Worm (Caenorhabditis elegans) whole organism, mixed stage, embryonic: Measurements from ENCODE around the gene F01D5.2.

Experiments
- M03D4.4 ChIP-seq: sonication (generic microtip); optimal IDR thresholded peaks from 2 replicates; lab custom pipeline; 2017; ENCODE audit warnings: mild to moderate bottlenecking, missing genetic modification characterization, missing compliant biosample characterization
- bed-3 ChIP-seq: fragments of 200-800 bp; sonication (Bioruptor generic); optimal IDR thresholded peaks from 3 replicates; lab custom pipeline; 2018; ENCODE audit warnings: mild to moderate bottlenecking, missing genetic modification characterization, moderate library complexity, missing compliant biosample characterization
- blmp-1 ChIP-seq: fragments of 150-350 bp; optimal IDR thresholded peaks from 2 replicates; lab custom pipeline; 2014; ENCODE audit warnings: missing biosample characterization, missing genetic modification characterization
- ceh-39 ChIP-seq: fragments of 150-350 bp; optimal IDR thresholded peaks from 2 replicates; lab custom pipeline; 2014; ENCODE audit warnings: missing biosample characterization, missing genetic modification characterization
- ceh-43 ChIP-seq: fragments of 200-800 bp; sonication (Bioruptor generic); optimal IDR thresholded peaks from 2 replicates; lab custom pipeline; 2018; ENCODE audit warnings: mild to moderate bottlenecking, missing genetic modification characterization, moderate library complexity, missing compliant biosample characterization
- ceh-83 ChIP-seq: fragments of 200-800 bp; sonication (Bioruptor generic); optimal IDR thresholded peaks from 2 replicates; lab custom pipeline; 2018; ENCODE audit warnings: mild to moderate bottlenecking, missing genetic modification characterization, missing compliant biosample characterization
- ces-1 ChIP-seq: fragments of 150-350 bp; optimal IDR thresholded peaks from 2 replicates; lab custom pipeline; 2014; ENCODE audit warnings: missing biosample characterization, missing genetic modification reagents, missing genetic modification characterization
- cnd-1 ChIP-seq: fragments of 200-800 bp; sonication (Bioruptor generic); optimal IDR thresholded peaks from 2 replicates; lab custom pipeline; 2018; ENCODE audit warnings: mild to moderate bottlenecking, missing genetic modification characterization, missing compliant biosample characterization
- drap-1 ChIP-seq: fragments of 200-800 bp; sonication (Bioruptor generic); optimal IDR thresholded peaks from 3 replicates; lab custom pipeline; 2018; ENCODE audit warnings: mild to moderate bottlenecking, missing genetic modification characterization, missing compliant biosample characterization
- elt-3 ChIP-seq: fragments of 150-350 bp; optimal IDR thresholded peaks from 2 replicates; lab custom pipeline; 2014; ENCODE audit warnings: missing biosample characterization, missing genetic modification characterization
- flh-1 ChIP-seq: fragments of 200-800 bp; sonication (Bioruptor generic); optimal IDR thresholded peaks from 2 replicates; lab custom pipeline; 2018; ENCODE audit warnings: mild to moderate bottlenecking, missing genetic modification characterization, moderate library complexity, missing compliant biosample characterization
- ham-2 ChIP-seq: fragments of 200-800 bp; sonication (Bioruptor generic); optimal IDR thresholded peaks from 2 replicates; lab custom pipeline; 2018; ENCODE audit warnings: mild to moderate bottlenecking, missing genetic modification characterization, missing compliant biosample characterization
- hlh-1 ChIP-seq: fragments of 150-350 bp; optimal IDR thresholded peaks from 2 replicates; lab custom pipeline; 2014; ENCODE audit warnings: missing biosample characterization, missing genetic modification reagents, missing genetic modification characterization
- lin-13 ChIP-seq: fragments of 150-350 bp; optimal IDR thresholded peaks from 2 replicates; lab custom pipeline; 2014; ENCODE audit warnings: missing biosample characterization, missing genetic modification characterization
- lin-32 ChIP-seq: fragments of 200-800 bp; sonication (Bioruptor generic); optimal IDR thresholded peaks from 2 replicates; lab custom pipeline; 2018; ENCODE audit warnings: mild to moderate bottlenecking, missing genetic modification characterization, missing compliant biosample characterization
- lsy-2 ChIP-seq: fragments of 150-350 bp; optimal IDR thresholded peaks from 2 replicates; lab custom pipeline; 2014; ENCODE audit warnings: missing biosample characterization, missing genetic modification characterization
- mab-5 ChIP-seq: fragments of 150-350 bp; optimal IDR thresholded peaks from 2 replicates; lab custom pipeline; 2014; ENCODE audit warnings: missing biosample characterization, missing genetic modification characterization
- mep-1 ChIP-seq: fragments of 150-350 bp; optimal IDR thresholded peaks from 2 replicates; lab custom pipeline; 2017; ENCODE audit warnings: missing biosample characterization, missing genetic modification reagents, missing genetic modification characterization, inconsistent platforms
- mls-2 ChIP-seq: sonication (generic microtip); optimal IDR thresholded peaks from 2 replicates; lab custom pipeline; 2016; ENCODE audit warnings: mild to moderate bottlenecking, missing genetic modification characterization, moderate library complexity, missing compliant biosample characterization
- nhr-12 ChIP-seq: fragments of 150-350 bp; optimal IDR thresholded peaks from 2 replicates; lab custom pipeline; 2014; ENCODE audit warnings: missing biosample characterization, missing genetic modification characterization
- nhr-2 ChIP-seq: fragments of 150-350 bp; optimal IDR thresholded peaks from 2 replicates; lab custom pipeline; 2014; ENCODE audit warnings: missing biosample characterization, missing genetic modification characterization
- nhr-237 ChIP-seq: fragments of 150-350 bp; optimal IDR thresholded peaks from 2 replicates; lab custom pipeline; 2014; ENCODE audit warnings: missing biosample characterization, missing genetic modification characterization
- nhr-28 ChIP-seq: fragments of 150-350 bp; optimal IDR thresholded peaks from 2 replicates; lab custom pipeline; 2014; ENCODE audit warnings: missing biosample characterization, missing genetic modification characterization
- nhr-76 ChIP-seq: sonication (generic microtip); optimal IDR thresholded peaks from 2 replicates; lab custom pipeline; 2017; ENCODE audit warnings: missing biosample characterization, missing genetic modification characterization
- pha-4 ChIP-seq: fragments of 150-350 bp; optimal IDR thresholded peaks from 2 replicates; lab custom pipeline; 2018; ENCODE audit warnings: missing biosample characterization, missing genetic modification reagents, missing genetic modification characterization
- sem-2 ChIP-seq: fragments of 200-800 bp; sonication (Bioruptor generic); optimal IDR thresholded peaks from 2 replicates; lab custom pipeline; 2018; ENCODE audit warnings: mild to moderate bottlenecking, missing genetic modification characterization, missing compliant biosample characterization
- snpc-4 ChIP-seq: fragments of 150-350 bp; optimal IDR thresholded peaks from 2 replicates; lab custom pipeline; 2014; ENCODE audit warnings: missing biosample characterization, missing genetic modification characterization
- sptf-1 ChIP-seq: sonication (generic microtip); optimal IDR thresholded peaks from 2 replicates; lab custom pipeline; 2017; ENCODE audit warnings: mild to moderate bottlenecking, missing genetic modification characterization, moderate library complexity, missing compliant biosample characterization
- tbx-8 ChIP-seq: fragments of 200-800 bp; sonication (Bioruptor generic); optimal IDR thresholded peaks from 2 replicates; lab custom pipeline; 2018; ENCODE audit warnings: mild to moderate bottlenecking, missing genetic modification characterization, moderate library complexity, missing compliant biosample characterization
- unc-120 ChIP-seq: sonication (generic microtip); optimal IDR thresholded peaks from 2 replicates; lab custom pipeline; 2017; ENCODE audit warnings: missing genetic modification characterization, missing compliant biosample characterization; ENCODE audit not compliant: poor library complexity, severe bottlenecking
- unc-39 ChIP-seq: fragments of 150-350 bp; optimal IDR thresholded peaks from 2 replicates; lab custom pipeline; 2014; ENCODE audit warnings: missing biosample characterization, missing genetic modification characterization
- unc-62 ChIP-seq: fragments of 150-350 bp; optimal IDR thresholded peaks from 2 replicates; lab custom pipeline; 2014; ENCODE audit warnings: missing biosample characterization, missing genetic modification reagents, missing genetic modification characterization
- zip-8 ChIP-seq: fragments of 150-350 bp; optimal IDR thresholded peaks from 2 replicates; lab custom pipeline; 2014; ENCODE audit warnings: missing biosample characterization, missing genetic modification characterization
- ztf-11 ChIP-seq: fragments of 150-350 bp; optimal IDR thresholded peaks from 2 replicates; lab custom pipeline; 2014; ENCODE audit warnings: missing biosample characterization, missing genetic modification characterization

F01D5.2 gene

DNA sequence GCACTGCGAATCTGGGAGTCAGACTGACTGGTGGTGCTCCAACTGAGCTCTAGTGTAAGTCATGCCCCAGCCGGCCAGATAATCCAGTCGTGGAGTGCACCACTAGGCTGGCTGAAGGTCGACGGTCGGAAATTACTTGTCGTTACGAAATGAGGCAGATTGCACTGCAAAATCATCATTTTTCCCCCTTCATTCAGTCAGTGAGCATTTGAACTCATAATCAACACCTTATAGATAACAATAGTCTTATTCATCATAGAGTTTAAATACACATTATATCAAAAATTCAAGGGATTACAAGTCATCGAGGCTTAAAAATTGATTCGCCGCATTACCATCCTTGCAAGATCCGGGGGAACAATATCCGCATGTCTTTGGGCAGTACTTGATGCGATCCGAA lies 17.0 kb downstream of the F01D5.2 start:
- TF ChIP-seq ces-1 (GFP tag; lab: Kevin White, UChicago), result no peak
- TF ChIP-seq unc-120, result no peak
- no peak for TF ChIP-seq blmp-1 (tag; lab: Kevin White, UChicago)
- TF ChIP-seq mab-5 (tag; lab: Kevin White, UChicago), result no peak
- no peak for TF ChIP-seq zip-8 (tag; lab: Kevin White, UChicago)
- TF ChIP-seq hlh-1 (tag; lab: Kevin White, UChicago), result no peak
- TF ChIP-seq M03D4.4 (tag; lab: Kevin White, UChicago), result no peak
- no peak for TF ChIP-seq mls-2 (tag; lab: Kevin White, UChicago)
- no peak for TF ChIP-seq lin-32 (GFP tag; lab: Kevin White, UChicago)
- TF ChIP-seq ceh-83, result no peak
- no peak for TF ChIP-seq ham-2 (GFP tag; lab: Kevin White, UChicago)
- TF ChIP-seq sem-2 (GFP tag; lab: Kevin White, UChicago), result no peak
- TF ChIP-seq unc-39, result no peak

DNA sequence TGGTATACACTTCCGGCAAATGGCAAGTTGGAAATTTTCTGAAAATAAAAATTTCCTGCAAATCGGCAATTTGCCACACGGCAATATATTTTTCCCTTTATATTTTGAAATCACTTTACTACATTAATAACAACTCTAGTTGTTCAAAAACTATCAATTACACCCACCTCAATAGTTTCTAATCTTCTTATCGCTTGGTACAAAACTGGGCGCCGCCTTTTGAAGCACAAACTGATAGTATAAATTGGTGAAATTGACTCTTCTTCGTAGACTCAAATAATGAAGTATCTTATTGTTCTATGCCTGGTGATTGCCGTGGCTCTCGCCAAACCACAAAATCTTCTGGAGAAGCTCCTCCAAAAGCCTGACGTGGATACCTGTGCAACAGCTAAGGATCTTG lies 17.8 kb downstream of the F01D5.2 start, which contains the start of gene Y39G8B.9:
TSS of gene Y39G8B.9 (plus strand) at position 269 of the 400 bp plus-strand sequence.
- TF ChIP-seq nhr-2 (tag; lab: Kevin White, UChicago) (no peak), mls-2 (tag; lab: Kevin White, UChicago) (no peak)

DNA sequence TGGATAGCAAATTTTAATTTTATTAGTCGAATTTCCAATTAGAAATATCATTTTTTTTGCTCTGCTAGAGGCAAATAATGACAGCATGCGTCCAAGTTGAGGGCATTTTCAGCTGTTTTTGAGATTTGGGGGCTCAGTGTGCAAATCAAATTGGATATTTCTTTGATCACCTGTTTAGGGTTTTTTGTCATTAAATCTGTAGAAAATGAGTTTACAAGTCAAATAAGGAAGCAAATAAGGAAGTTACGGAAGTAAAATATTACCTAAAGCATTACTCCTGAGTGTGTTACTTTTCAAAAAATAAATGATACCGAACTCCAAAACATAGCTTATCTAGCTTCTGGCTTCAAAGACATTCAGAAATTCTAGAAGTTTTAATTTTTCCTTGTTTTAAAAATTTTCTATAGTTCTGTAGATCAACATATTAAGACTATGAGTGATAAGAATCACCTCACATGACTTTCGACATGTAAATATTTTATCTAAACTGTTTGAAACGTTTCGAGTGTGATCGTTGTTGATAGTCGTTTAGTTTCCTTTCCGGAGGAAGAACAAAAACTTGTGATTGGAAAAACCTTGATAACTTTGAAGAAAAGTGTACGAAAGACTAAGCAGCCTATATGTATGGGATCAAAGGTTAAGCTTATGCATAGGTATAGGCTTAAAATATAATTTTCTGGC lies 18.9 kb downstream of the F01D5.2 start, which contains the start of gene sre-48:
TSS of gene sre-48 (minus strand) at position 51 of the 681 bp plus-strand sequence.
- TF ChIP-seq ces-1 (GFP tag; lab: Kevin White, UChicago), result no peak
- no peak for TF ChIP-seq cnd-1 (tag; lab: Kevin White, UChicago)
- no peak for TF ChIP-seq unc-62 (GFP tag; lab: Kevin White, UChicago)
- TF ChIP-seq hlh-1 (tag; lab: Kevin White, UChicago), result no peak
- TF ChIP-seq bed-3, result no peak
- no peak for TF ChIP-seq nhr-2 (tag; lab: Kevin White, UChicago)
- TF ChIP-seq drap-1 (GFP tag; lab: Kevin White, UChicago), result no peak
- no peak for TF ChIP-seq mab-5 (tag; lab: Kevin White, UChicago)
- TF ChIP-seq nhr-12, result no peak
- TF ChIP-seq ceh-83, result no peak
- TF ChIP-seq ham-2 (GFP tag; lab: Kevin White, UChicago), result no peak
- TF ChIP-seq snpc-4 (tag; lab: Kevin White, UChicago), result no peak
- no peak for TF ChIP-seq sem-2 (GFP tag; lab: Kevin White, UChicago)
- no peak for TF ChIP-seq pha-4 (tag; lab: Kevin White, UChicago)

DNA sequence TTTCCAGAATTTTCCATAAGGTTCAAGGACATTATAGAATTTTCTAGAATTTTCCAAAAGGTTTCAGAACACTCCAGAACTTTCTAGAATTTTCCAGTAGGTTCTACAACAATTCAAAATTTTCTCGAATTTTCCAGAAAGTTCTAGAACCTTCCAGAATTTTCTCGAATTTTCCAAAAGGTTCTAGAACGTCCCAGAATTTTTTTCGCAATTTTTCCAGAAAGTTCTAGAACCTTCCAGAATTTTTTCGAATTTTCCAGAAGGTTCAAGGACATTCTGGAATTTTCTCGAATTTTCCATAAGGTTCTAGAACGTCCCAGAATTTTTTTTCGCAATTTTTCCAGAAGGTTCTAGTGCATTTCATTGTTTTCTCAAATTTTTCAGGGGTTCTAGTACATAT lies 21.2 kb downstream of the F01D5.2 start:
- TF ChIP-seq blmp-1 (tag; lab: Kevin White, UChicago) (no peak), ztf-11 (no peak), bed-3 (no peak), elt-3 (tag; lab: Kevin White, UChicago) (no peak), M03D4.4 (tag; lab: Kevin White, UChicago) (no peak), snpc-4 (tag; lab: Kevin White, UChicago) (no peak), pha-4 (tag; lab: Kevin White, UChicago) (no peak), unc-62 (GFP tag; lab: Kevin White, UChicago) (no peak), ceh-83 (no peak), lin-32 (GFP tag; lab: Kevin White, UChicago) (no peak), lsy-2 (tag; lab: Kevin White, UChicago) (no peak), nhr-2 (tag; lab: Kevin White, UChicago) (no peak)

- peak; percentile 70 for TF ChIP-seq mls-2 (tag; lab: Kevin White, UChicago)
- TF ChIP-seq ham-2 (GFP tag; lab: Kevin White, UChicago), result peak; percentile 67
- TF ChIP-seq sptf-1 (tag; lab: Kevin White, UChicago), result peak; percentile 82
- peak; percentile 96 for TF ChIP-seq unc-120
- peak; percentile 66 for TF ChIP-seq ceh-39 (tag; lab: Kevin White, UChicago)
- TF ChIP-seq lin-13 (tag; lab: Kevin White, UChicago), result peak; percentile 91
- peak; percentile 86 for TF ChIP-seq lsy-2 (tag; lab: Kevin White, UChicago)
- TF ChIP-seq nhr-76 (tag; lab: Kevin White, UChicago), result no peak
- TF ChIP-seq bed-3, result no peak
- peak; percentile 55 for TF ChIP-seq ces-1 (GFP tag; lab: Kevin White, UChicago)
- TF ChIP-seq nhr-2 (tag; lab: Kevin White, UChicago), result no peak
- no peak for TF ChIP-seq lin-32 (GFP tag; lab: Kevin White, UChicago)
- TF ChIP-seq unc-62 (GFP tag; lab: Kevin White, UChicago), result peak; percentile 13
- peak; percentile 66 for TF ChIP-seq drap-1 (GFP tag; lab: Kevin White, UChicago)
- TF ChIP-seq snpc-4 (tag; lab: Kevin White, UChicago), result no peak
- TF ChIP-seq ztf-11, result peak; percentile 41
- TF ChIP-seq elt-3 (tag; lab: Kevin White, UChicago), result no peak
- no peak for TF ChIP-seq zip-8 (tag; lab: Kevin White, UChicago)
- TF ChIP-seq sem-2 (GFP tag; lab: Kevin White, UChicago), result no peak
- peak; percentile 52 for TF ChIP-seq ceh-83
- TF ChIP-seq mep-1 (tag; lab: Kevin White, UChicago), result peak; percentile 82
- TF ChIP-seq hlh-1 (tag; lab: Kevin White, UChicago), result peak; percentile 47
- TF ChIP-seq cnd-1 (tag; lab: Kevin White, UChicago), result peak; percentile 78
- TF ChIP-seq mab-5 (tag; lab: Kevin White, UChicago), result no peak
- no peak for TF ChIP-seq nhr-28
- peak; percentile 30 for TF ChIP-seq tbx-8 (GFP tag; lab: Kevin White, UChicago)
- peak; percentile 34 for TF ChIP-seq M03D4.4 (tag; lab: Kevin White, UChicago)
- TF ChIP-seq blmp-1 (tag; lab: Kevin White, UChicago), result no peak
- peak; percentile 38 for TF ChIP-seq ceh-43 (GFP tag; lab: Kevin White, UChicago)
- peak; percentile 79 for TF ChIP-seq nhr-237 (tag; lab: Kevin White, UChicago)
- peak; percentile 90 for TF ChIP-seq pha-4 (tag; lab: Kevin White, UChicago)
- TF ChIP-seq unc-39, result no peak
- TF ChIP-seq flh-1 (GFP tag; lab: Kevin White, UChicago), result no peak
- TF ChIP-seq nhr-12, result no peak
Measured at ce11 chrII:13976161-13976560, 22.7 kb downstream of the F01D5.2 start, which contains the start of gene Y39G8B.2. TSS of gene Y39G8B.2 (minus strand) at chrII:13976221.
